Fruit fly (Drosophila melanogaster): ENCODE data around the gene CG15042.

The CG15042 gene

dm6 chrX:18533308-18533707 is 5.2 kb upstream of the CG15042 start (continued):
- TF ChIP-seq CG12391 (tag; optimal IDR thresholded peaks at IDR 0.05) = peak; percentile 42
- peak in 1 of 2 experiments; percentile 70 for TF ChIP-seq bsh (GFP tag; optimal IDR thresholded peaks at IDR 0.05)
- peak; percentile 47 for TF ChIP-seq bab2 (GFP tag; optimal IDR thresholded peaks at IDR 0.05)
- TF ChIP-seq lab (GFP tag; optimal IDR thresholded peaks at IDR 0.05) = no peak
- no peak for TF ChIP-seq cato (GFP tag; optimal IDR thresholded peaks at IDR 0.05; ENCODE audit: borderline replicate concordance)
- TF ChIP-seq az2 (GFP tag; optimal IDR thresholded peaks at IDR 0.05) = peak; percentile 13
- no peak for TF ChIP-seq CG33213 (GFP tag; optimal IDR thresholded peaks at IDR 0.05)
- no peak for TF ChIP-seq da (GFP tag; optimal IDR thresholded peaks at IDR 0.05)
- TF ChIP-seq Abd-B (GFP tag; optimal IDR thresholded peaks at IDR 0.05) = peak; percentile 75
- no peak for TF ChIP-seq pros (GFP tag; optimal IDR thresholded peaks at IDR 0.05)
- TF ChIP-seq tin (GFP tag; optimal IDR thresholded peaks at IDR 0.05) = no peak
- peak; percentile 43 for TF ChIP-seq Sox102F (GFP tag; optimal IDR thresholded peaks at IDR 0.05)
- TF ChIP-seq CG1603 (tag; optimal IDR thresholded peaks at IDR 0.05) = no peak
- TF ChIP-seq emc (GFP tag; optimal IDR thresholded peaks at IDR 0.05) = no peak
- TF ChIP-seq CG6654 (GFP tag; optimal IDR thresholded peaks at IDR 0.05) = no peak
- peak; percentile 30; the same call in 1 of the 2 replicates for TF ChIP-seq CG6689 (GFP tag; IDR thresholded peaks at IDR 0.05)
- TF ChIP-seq CG9797 (GFP tag; optimal IDR thresholded peaks at IDR 0.05) = no peak
- TF ChIP-seq CG11723 (GFP tag; optimal IDR thresholded peaks at IDR 0.05) = no peak
- TF ChIP-seq CG10147 (GFP tag; optimal IDR thresholded peaks at IDR 0.05) = no peak
- no peak for TF ChIP-seq Antp (GFP tag; optimal IDR thresholded peaks at IDR 0.05)
- no peak for TF ChIP-seq CG12155 (GFP tag; optimal IDR thresholded peaks at IDR 0.05)
- TF ChIP-seq HmgZ (tag; optimal IDR thresholded peaks at IDR 0.05) = no peak
- no peak for TF ChIP-seq bigmax (GFP tag; optimal IDR thresholded peaks at IDR 0.05)
- no peak for TF ChIP-seq MBD-R2 (GFP tag; IDR thresholded peaks at IDR 0.05)
- TF ChIP-seq Blimp-1 (GFP tag; optimal IDR thresholded peaks at IDR 0.05) = peak; percentile 31
- TF ChIP-seq luna (GFP tag; optimal IDR thresholded peaks at IDR 0.05) = no peak
- TF ChIP-seq CG30020 (tag; optimal IDR thresholded peaks at IDR 0.05) = no peak
- TF ChIP-seq CG10274 (GFP tag; optimal IDR thresholded peaks at IDR 0.05) = no peak
- no peak for TF ChIP-seq seq (GFP tag; IDR thresholded peaks at IDR 0.05)
- TF ChIP-seq prd (optimal IDR thresholded peaks at IDR 0.05) = no peak
- TF ChIP-seq prd (GFP tag; IDR thresholded peaks at IDR 0.05) = peak; percentile 27; the same call in 1 of the 3 replicates
- TF ChIP-seq CG11247 (GFP tag; IDR thresholded peaks at IDR 0.05) = no peak
- TF ChIP-seq NFAT (GFP tag; IDR thresholded peaks at IDR 0.05) = no peak
- TF ChIP-seq ERR (GFP tag; optimal IDR thresholded peaks at IDR 0.05) = no peak
- TF ChIP-seq nerfin-2 (GFP tag; IDR thresholded peaks at IDR 0.05; ENCODE audit: partially characterized antibody) = no peak
- TF ChIP-seq Eip74EF (GFP tag; optimal IDR thresholded peaks at IDR 0.05) = peak in 1 of 2 experiments; percentile 61
- no peak for TF ChIP-seq sens-2 (GFP tag; IDR thresholded peaks at IDR 0.05)
- TF ChIP-seq trem (tag; optimal IDR thresholded peaks at IDR 0.05) = no peak
- peak; percentile 52 for TF ChIP-seq CG8388 (GFP tag; optimal IDR thresholded peaks at IDR 0.05)
- no peak for TF ChIP-seq CG10209 (GFP tag; optimal IDR thresholded peaks at IDR 0.05)
- no peak for TF ChIP-seq CG32772 (GFP tag; IDR thresholded peaks at IDR 0.05)
- TF ChIP-seq CG2116 (GFP tag; optimal IDR thresholded peaks at IDR 0.05) = no peak
- no peak for TF ChIP-seq Asciz (GFP tag; optimal IDR thresholded peaks at IDR 0.05)
- TF ChIP-seq yki (optimal IDR thresholded peaks at IDR 0.05) = no peak
- no peak for TF ChIP-seq cg (GFP tag; optimal IDR thresholded peaks at IDR 0.05)
- TF ChIP-seq CG3838 (GFP tag; optimal IDR thresholded peaks at IDR 0.05) = no peak
- peak; percentile 20 for TF ChIP-seq chn (GFP tag; optimal IDR thresholded peaks at IDR 0.05)
- TF ChIP-seq hb (GFP tag; IDR thresholded peaks at IDR 0.05; ENCODE audit: partially characterized antibody) = no peak
- TF ChIP-seq CG18262 (tag; optimal IDR thresholded peaks at IDR 0.05) = peak; percentile 55
- no peak for TF ChIP-seq Atf3 (GFP tag; optimal IDR thresholded peaks at IDR 0.05)
- peak; percentile 59 for TF ChIP-seq CG11504 (tag; optimal IDR thresholded peaks at IDR 0.05)
